Worm (Caenorhabditis elegans): Measurements from ENCODE around the gene C06A6.4.

C06A6.4 gene

ce11 chrIV:7790151-7790691 is 38.9 kb downstream of the C06A6.4 start:
- TF ChIP-seq unc-62 (GFP tag; optimal IDR thresholded peaks at IDR 0.05), result no peak

- TF ChIP-seq unc-62 (GFP tag; optimal IDR thresholded peaks at IDR 0.05), result no peak
These were observed 39.6 kb downstream of the C06A6.4 start, which contains the start of gene imp-3 for ce11 chrIV:7789521-7789949. Gene imp-3 (minus strand): TSS chrIV:7789613.

DNA sequence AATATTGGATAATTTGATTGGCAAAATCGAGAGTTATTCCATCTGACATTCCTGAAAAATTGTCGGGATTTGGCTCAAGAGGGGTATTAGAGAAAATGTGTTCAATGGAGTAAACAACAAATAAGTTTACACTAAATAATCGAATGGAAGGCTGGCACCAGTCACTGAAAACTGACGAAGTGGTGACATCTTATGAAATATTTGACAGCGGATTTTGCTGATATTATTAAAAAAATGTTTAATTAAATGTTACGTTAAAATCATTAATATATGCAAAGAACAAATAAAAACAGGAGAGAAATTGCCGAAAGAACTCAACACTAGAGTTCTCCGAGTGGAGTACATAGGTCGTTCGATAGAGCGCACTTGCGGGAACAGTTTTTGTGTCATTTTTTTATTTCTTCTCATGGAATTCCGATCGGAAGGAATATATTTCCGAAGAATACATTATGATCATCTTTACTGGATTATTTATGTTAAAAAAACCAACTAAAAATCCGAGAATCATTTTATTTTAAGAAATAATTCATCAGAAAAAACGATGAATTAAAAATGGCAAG is 43.5 kb downstream of the C06A6.4 start, which contains the start of gene tag-322:
Gene tag-322 (minus strand): TSS at position 51 of the 560 bp plus-strand sequence.
- no peak for TF ChIP-seq unc-62 (GFP tag; optimal IDR thresholded peaks at IDR 0.05)

DNA sequence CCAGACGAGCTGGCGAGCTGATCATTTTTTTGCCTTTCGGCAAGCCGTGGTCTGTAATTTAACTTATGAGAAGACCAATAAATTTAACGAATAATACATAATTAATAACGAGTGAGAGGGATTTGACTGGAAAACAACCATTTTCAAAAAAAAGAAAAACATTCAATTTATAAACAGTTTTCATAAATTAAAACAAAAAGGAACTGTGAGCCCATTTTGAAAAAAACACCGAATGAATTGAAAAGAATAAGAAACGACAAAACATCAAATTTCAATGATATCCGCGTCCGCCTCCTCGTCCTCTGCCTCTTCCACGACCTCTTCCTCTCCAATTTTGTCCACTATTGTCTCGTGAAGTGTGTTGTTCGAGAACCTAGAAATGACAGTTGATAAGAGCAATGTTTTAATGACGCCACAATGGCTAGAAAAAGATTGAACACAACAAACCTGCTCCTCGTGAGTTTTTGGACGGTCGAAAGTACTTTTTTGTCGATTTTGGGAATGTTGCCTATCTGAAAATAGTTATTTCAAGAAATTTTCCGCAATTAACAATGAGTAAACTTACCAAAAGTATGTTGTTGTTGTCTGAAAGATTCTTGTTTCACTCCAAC is 45.2 kb downstream of the C06A6.4 start, which contains the start of gene tag-321:
Gene tag-321 (minus strand): TSS at position 51 of the 611 bp plus-strand sequence.
- TF ChIP-seq unc-62 (GFP tag; optimal IDR thresholded peaks at IDR 0.05), result no peak

DNA sequence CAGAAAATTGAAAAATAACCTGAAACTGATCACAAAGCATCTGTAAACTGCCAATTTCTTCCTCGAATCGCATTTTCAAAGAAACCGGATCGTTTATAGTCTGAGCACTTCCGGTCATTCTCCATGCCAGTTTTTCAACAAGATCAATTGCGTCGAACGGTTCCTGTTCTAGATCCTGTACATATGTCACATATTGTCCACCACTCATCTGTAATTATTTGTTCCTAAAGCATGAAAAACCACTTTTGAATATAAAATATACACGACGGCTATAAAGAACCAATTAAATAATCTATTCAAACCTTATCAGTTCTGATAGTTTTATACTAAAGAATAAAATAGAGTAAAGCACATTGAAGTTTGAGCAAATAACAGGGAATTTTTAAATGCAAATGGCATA is 46.8 kb downstream of the C06A6.4 start, which contains the start of gene sec-10:
Gene sec-10 (minus strand): TSS at position 208 of the 400 bp plus-strand sequence.
- no peak for TF ChIP-seq unc-62 (GFP tag; optimal IDR thresholded peaks at IDR 0.05)

- TF ChIP-seq unc-62 (GFP tag; optimal IDR thresholded peaks at IDR 0.05), result no peak
These were observed 50.2 kb downstream of the C06A6.4 start, which contains the start of gene rpap-3 for ce11 chrIV:7778865-7779264. Gene rpap-3 (minus strand): TSS chrIV:7778965.
